Fruit fly (Drosophila melanogaster) whole organism, wandering third instar larva: Measurements from ENCODE around the gene CG31928.

Experiments
- Abd-B ChIP-seq: fragments of >200 bp; optimal IDR thresholded peaks from 2 replicates; lab custom pipeline; 2017; ENCODE audit warnings: missing biosample characterization, missing genetic modification characterization
- CG9705 ChIP-seq: fragments of 200-800 bp; sonication (Bioruptor generic); optimal IDR thresholded peaks from 2 replicates; lab custom pipeline; 2018; ENCODE audit warnings: missing biosample characterization, mild to moderate bottlenecking, missing genetic modification characterization
- CrebA ChIP-seq: fragments of 200-800 bp; sonication (Bioruptor generic); optimal IDR thresholded peaks from 2 replicates; lab custom pipeline; 2016; ENCODE audit warnings: missing biosample characterization, mild to moderate bottlenecking, missing genetic modification characterization, borderline replicate concordance
- Dfd ChIP-seq: fragments of >200 bp; optimal IDR thresholded peaks from 2 replicates; lab custom pipeline; 2017; ENCODE audit warnings: missing biosample characterization, missing genetic modification characterization
- GATAd ChIP-seq: sonication (Bioruptor generic); optimal IDR thresholded peaks from 2 replicates; lab custom pipeline; 2016; ENCODE audit warnings: missing biosample characterization, missing genetic modification characterization
- HLH106 ChIP-seq: fragments of 200-800 bp; optimal IDR thresholded peaks from 3 replicates; lab custom pipeline; 2019; ENCODE audit warnings: missing biosample characterization, mild to moderate bottlenecking, missing genetic modification characterization, moderate library complexity
- Hnf4 ChIP-seq: fragments of 200-800 bp; sonication (Bioruptor generic); optimal IDR thresholded peaks from 2 replicates; lab custom pipeline; 2016; ENCODE audit warnings: missing biosample characterization, mild to moderate bottlenecking, missing genetic modification characterization
- Hr78 ChIP-seq: fragments of >200 bp; optimal IDR thresholded peaks from 2 replicates; lab custom pipeline; 2017; ENCODE audit warnings: missing biosample characterization, missing genetic modification characterization
- Hr83 ChIP-seq: fragments of 200-300 bp; sonication (Bioruptor generic); optimal IDR thresholded peaks from 2 replicates; lab custom pipeline; 2016; ENCODE audit warnings: missing biosample characterization, mild to moderate bottlenecking, missing genetic modification characterization, moderate library complexity; ENCODE audit not compliant: poor library complexity, severe bottlenecking
- Myc ChIP-seq: fragments of >200 bp; optimal IDR thresholded peaks from 2 replicates; lab custom pipeline; 2017
- OdsH ChIP-seq: fragments of 200-800 bp; sonication (Bioruptor generic); optimal IDR thresholded peaks from 2 replicates; lab custom pipeline; 2016; ENCODE audit warnings: missing biosample characterization, mild to moderate bottlenecking, missing genetic modification characterization
- Rel ChIP-seq, 2 experiments: fragments of 200-800 bp; sonication (Bioruptor generic) in 1 of 2; optimal IDR thresholded peaks; 2 replicates in 1 of 2; 3 replicates in 1 of 2; lab custom pipeline; 2016 to 2019; ENCODE audit warnings: mild to moderate bottlenecking in 2 of 2, missing biosample characterization in 2 of 2, missing genetic modification characterization in 2 of 2, moderate library complexity in 1 of 2
- Sp1 ChIP-seq: fragments of 200-800 bp; sonication (Bioruptor generic); optimal IDR thresholded peaks from 3 replicates; lab custom pipeline; 2019; ENCODE audit warnings: missing biosample characterization, mild to moderate bottlenecking, missing genetic modification characterization, moderate library complexity
- Vsx2 ChIP-seq: fragments of 200-300, 225-300 bp; sonication (Bioruptor generic); optimal IDR thresholded peaks from 2 replicates; lab custom pipeline; 2018; ENCODE audit warnings: missing biosample characterization, missing genetic modification characterization; ENCODE audit not compliant: partially characterized antibody
- dl ChIP-seq, 2 experiments: fragments of 175-275, 200-275 bp in 1 of 2; fragments of 200-275 bp in 1 of 2; sonication (Bioruptor generic); optimal IDR thresholded peaks; lab custom pipeline; 2018; ENCODE audit warnings: mild to moderate bottlenecking in 2 of 2, missing biosample characterization in 2 of 2, missing genetic modification characterization in 2 of 2, moderate library complexity in 2 of 2; ENCODE audit not compliant: partially characterized antibody in 2 of 2, insufficient read depth in 1 of 2
- dmrt93B ChIP-seq: fragments of 200-800 bp; sonication (Bioruptor generic); optimal IDR thresholded peaks from 2 replicates; lab custom pipeline; 2018; ENCODE audit warnings: missing biosample characterization, mild to moderate bottlenecking, missing genetic modification characterization
- dsf ChIP-seq: sonication (Bioruptor generic); optimal IDR thresholded peaks from 2 replicates; lab custom pipeline; 2016; ENCODE audit warnings: missing biosample characterization, missing genetic modification characterization, borderline replicate concordance
- foxo ChIP-seq, 2 experiments: fragments of 200-800 bp; sonication (Bioruptor generic); optimal IDR thresholded peaks; 2 replicates in 1 of 2; 3 replicates in 1 of 2; lab custom pipeline; 2016 to 2017; ENCODE audit warnings: missing biosample characterization in 2 of 2, missing genetic modification characterization in 2 of 2
- fru ChIP-seq: fragments of 200-800 bp; sonication (Bioruptor generic); optimal IDR thresholded peaks from 3 replicates; lab custom pipeline; 2016; ENCODE audit warnings: missing biosample characterization, mild to moderate bottlenecking, missing genetic modification characterization
- h ChIP-seq: fragments of 200-800 bp; sonication (Bioruptor generic); optimal IDR thresholded peaks from 3 replicates; lab custom pipeline; 2016; ENCODE audit warnings: missing biosample characterization, mild to moderate bottlenecking, missing genetic modification characterization
- lola ChIP-seq: fragments of >200 bp; optimal IDR thresholded peaks from 2 replicates; lab custom pipeline; 2017; ENCODE audit warnings: missing biosample characterization, missing genetic modification characterization
- pan ChIP-seq: fragments of >200 bp; optimal IDR thresholded peaks from 2 replicates; lab custom pipeline; 2017
- sage ChIP-seq: fragments of 200-800 bp; sonication (Bioruptor generic); optimal IDR thresholded peaks from 2 replicates; lab custom pipeline; 2016; ENCODE audit warnings: missing biosample characterization, mild to moderate bottlenecking, missing genetic modification characterization
- sv ChIP-seq: fragments of 200-800 bp; sonication (Bioruptor generic); optimal IDR thresholded peaks from 3 replicates; lab custom pipeline; 2016; ENCODE audit warnings: missing biosample characterization, missing genetic modification characterization
- tai ChIP-seq: sonication (Bioruptor generic); optimal IDR thresholded peaks from 2 replicates; lab custom pipeline; 2016; ENCODE audit warnings: missing biosample characterization, missing genetic modification characterization
- usp ChIP-seq: fragments of >200 bp; optimal IDR thresholded peaks from 2 replicates; lab custom pipeline; 2017; ENCODE audit warnings: missing biosample characterization, missing genetic modification characterization
- woc ChIP-seq: sonication (Bioruptor generic); optimal IDR thresholded peaks from 2 replicates; lab custom pipeline; 2016; ENCODE audit warnings: missing biosample characterization, mild to moderate bottlenecking, missing genetic modification characterization

CG31928 gene

DNA sequence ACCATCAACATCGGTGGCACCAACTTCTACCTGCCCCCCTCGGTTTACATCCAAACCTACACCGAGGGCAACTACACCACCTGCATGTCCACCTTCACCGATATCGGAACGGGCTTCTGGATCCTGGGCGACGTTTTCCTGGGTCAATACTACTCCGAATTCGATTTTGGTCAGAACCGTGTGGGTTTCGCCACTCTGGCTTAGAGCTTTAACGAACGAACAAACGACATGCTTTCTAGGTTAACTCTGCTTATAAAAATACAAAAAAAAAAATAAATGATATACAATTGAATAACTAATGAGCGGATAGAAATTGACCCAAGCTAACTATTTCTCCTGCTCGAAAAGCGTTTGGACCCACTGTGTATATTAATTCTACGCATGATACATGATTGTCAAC, 3.1 kb downstream of the CG31928 start, which contains the start of gene CG31926:
TSS of gene CG31926 (plus strand) at position 301 of the 400 bp plus-strand sequence.
- TF ChIP-seq foxo (GFP tag; optimal IDR thresholded peaks at IDR 0.05; lab: Kevin White, UChicago) = no peak
- no peak for TF ChIP-seq h (GFP tag; lab: Kevin White, UChicago)
- no peak for TF ChIP-seq pan (lab: Kevin White, UChicago)
- TF ChIP-seq CG9705 (GFP tag; lab: Kevin White, UChicago) = no peak
- TF ChIP-seq lola (GFP tag; lab: Kevin White, UChicago) = no peak
- no peak for TF ChIP-seq Abd-B (GFP tag; lab: Kevin White, UChicago)
- no peak for TF ChIP-seq Vsx2 (GFP tag; lab: Kevin White, UChicago)
- no peak for TF ChIP-seq GATAd
- no peak for TF ChIP-seq HLH106 (tag; lab: Kevin White, UChicago)
- no peak for TF ChIP-seq woc (GFP tag; lab: Kevin White, UChicago)

DNA sequence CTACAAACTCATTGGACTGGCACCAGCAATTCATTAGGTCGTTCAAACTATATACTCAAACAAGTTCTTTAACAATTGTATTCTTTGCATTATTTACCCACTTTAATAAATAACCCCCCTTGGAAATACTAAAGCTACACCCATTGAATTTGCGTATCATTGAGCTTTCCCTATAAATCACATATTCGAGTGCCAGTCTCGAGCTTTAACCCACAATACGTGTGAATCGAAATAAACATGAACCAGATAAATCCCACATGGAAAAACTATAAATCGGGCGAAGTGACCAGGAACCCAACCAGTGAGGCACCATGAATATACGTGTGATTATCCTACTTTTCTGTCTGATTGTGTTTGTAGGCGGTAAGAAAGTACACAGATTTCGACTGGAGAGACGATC, 4.8 kb downstream of the CG31928 start, which contains the start of gene CG31661:
TSS of gene CG31661 (plus strand) at position 301 of the 400 bp plus-strand sequence.
- no peak for TF ChIP-seq GATAd
- no peak for TF ChIP-seq sage (GFP tag; lab: Kevin White, UChicago)
- no peak for TF ChIP-seq tai
- TF ChIP-seq Dfd (GFP tag; lab: Kevin White, UChicago) = no peak
- no peak for TF ChIP-seq foxo (GFP tag; optimal IDR thresholded peaks at IDR 0.05; lab: Kevin White, UChicago)
- no peak for TF ChIP-seq h (GFP tag; lab: Kevin White, UChicago)

DNA sequence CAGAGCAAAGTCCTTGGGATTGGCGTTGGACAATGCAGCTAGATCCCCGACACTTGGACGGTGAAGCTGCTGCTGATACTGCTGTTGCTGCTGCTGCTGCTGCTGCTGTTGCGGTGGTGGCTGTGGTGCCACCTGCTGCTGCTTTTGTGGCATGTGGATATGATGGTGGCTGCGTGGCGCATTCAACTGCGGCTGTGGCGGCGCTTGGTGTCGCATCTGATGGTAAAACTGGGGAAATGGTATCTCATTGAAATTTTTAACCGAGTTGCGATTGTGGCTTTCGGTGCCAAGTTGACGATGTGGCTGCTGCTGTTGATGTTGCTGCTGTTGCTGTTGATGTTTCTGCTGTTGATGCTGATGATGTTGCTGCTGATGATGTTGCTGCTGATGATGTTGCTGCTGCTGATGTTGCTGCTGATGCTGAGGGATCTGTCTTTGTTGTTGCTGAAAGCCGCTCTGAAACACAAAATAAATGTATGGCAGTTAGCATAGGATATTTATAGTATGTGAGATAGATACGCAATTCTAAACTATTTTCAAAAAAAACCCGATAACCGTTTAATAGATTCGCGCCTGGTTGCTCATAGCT, 7.0 kb downstream of the CG31928 start:
- TF ChIP-seq Hr78 (GFP tag; lab: Kevin White, UChicago) = no peak
- peak; percentile 96 for TF ChIP-seq Dfd (GFP tag; lab: Kevin White, UChicago)

DNA sequence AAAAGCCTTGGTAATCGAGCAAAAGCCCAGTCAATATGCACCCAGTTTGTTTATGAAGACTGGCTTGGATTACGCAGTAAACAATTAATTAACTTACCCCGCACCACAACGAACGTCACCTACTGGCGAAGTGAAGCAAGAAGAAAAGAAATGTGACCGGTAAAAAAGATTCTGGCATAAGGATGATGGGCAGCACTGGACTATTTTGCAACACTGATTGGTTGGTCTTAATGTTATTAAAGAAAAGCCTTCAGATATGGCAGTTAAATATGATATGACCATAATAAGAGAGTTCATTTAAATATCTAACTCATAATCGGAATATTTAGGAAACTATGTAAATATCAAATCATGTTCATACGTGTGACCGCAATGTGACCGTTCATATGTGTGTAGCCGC, 8.2 kb downstream of the CG31928 start, which contains the start of gene CG18131:
TSS of gene CG18131 (minus strand) at position 297 of the 400 bp plus-strand sequence.
- TF ChIP-seq pan (lab: Kevin White, UChicago) = no peak
- no peak for TF ChIP-seq dmrt93B (GFP tag; lab: Kevin White, UChicago)
- TF ChIP-seq Vsx2 (GFP tag; lab: Kevin White, UChicago) = no peak
- no peak for TF ChIP-seq Dfd (GFP tag; lab: Kevin White, UChicago)
- no peak for TF ChIP-seq fru (GFP tag; lab: Kevin White, UChicago)
- TF ChIP-seq CrebA (GFP tag; lab: Kevin White, UChicago) = no peak
- no peak for TF ChIP-seq sv (GFP tag; lab: Kevin White, UChicago)
- no peak for TF ChIP-seq dl (GFP tag; optimal IDR thresholded peaks at IDR 0.05; lab: Kevin White, UChicago; ENCODE audit: insufficient read depth in 1 of 2, partially characterized antibody in 2 of 2)
- TF ChIP-seq CG9705 (GFP tag; lab: Kevin White, UChicago) = no peak
- no peak for TF ChIP-seq usp (GFP tag; lab: Kevin White, UChicago)
- no peak for TF ChIP-seq dsf (GFP tag; lab: Kevin White, UChicago)
- TF ChIP-seq Hnf4 (GFP tag; lab: Kevin White, UChicago) = no peak
- TF ChIP-seq Myc = no peak
- TF ChIP-seq Hr83 (GFP tag; lab: Kevin White, UChicago) = no peak
- no peak for TF ChIP-seq Rel (GFP tag; optimal IDR thresholded peaks at IDR 0.05; lab: Kevin White, UChicago)
- TF ChIP-seq Rel (tag; optimal IDR thresholded peaks at IDR 0.05; lab: Kevin White, UChicago) = no peak
- TF ChIP-seq foxo (GFP tag; optimal IDR thresholded peaks at IDR 0.05; lab: Kevin White, UChicago) = no peak
- TF ChIP-seq Hr78 (GFP tag; lab: Kevin White, UChicago) = no peak
- TF ChIP-seq OdsH (GFP tag; lab: Kevin White, UChicago) = no peak
- no peak for TF ChIP-seq Sp1 (GFP tag; lab: Kevin White, UChicago)

DNA sequence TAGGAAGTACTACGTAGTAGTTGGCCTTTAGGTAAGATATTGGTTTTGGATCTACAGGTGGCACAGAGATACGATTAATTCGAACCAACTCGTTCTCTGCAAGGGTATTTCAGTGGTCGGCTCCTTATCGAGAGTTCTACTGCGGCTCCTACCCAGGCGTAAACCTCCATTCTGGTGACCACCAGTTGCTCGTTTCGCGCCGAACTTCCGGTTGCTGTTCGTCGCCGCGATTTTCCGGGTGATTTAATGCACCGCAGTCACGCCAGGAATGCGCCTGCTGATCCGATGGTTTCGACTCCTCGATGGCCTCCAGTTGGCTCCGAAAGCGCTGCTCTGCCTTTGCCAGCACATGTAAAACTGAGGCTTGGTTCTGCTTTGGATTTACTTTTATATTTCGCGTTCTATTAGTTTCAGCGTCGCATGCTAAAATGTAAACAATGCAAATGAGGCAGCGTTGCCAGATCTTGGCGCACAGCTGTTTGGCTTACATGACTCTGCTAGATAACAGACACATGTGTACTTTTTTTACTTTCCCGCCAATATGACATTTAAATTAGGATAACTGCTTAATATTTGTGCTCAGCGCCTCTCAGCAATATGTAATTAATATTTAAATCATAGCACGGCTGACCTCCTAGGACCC, 10.5 kb downstream of the CG31928 start, which contains the start of gene CG7420:
TSS of gene CG7420 (minus strand) at position 446 of the 643 bp plus-strand sequence.
- no peak for TF ChIP-seq Rel (GFP tag; optimal IDR thresholded peaks at IDR 0.05; lab: Kevin White, UChicago)
- TF ChIP-seq Rel (tag; optimal IDR thresholded peaks at IDR 0.05; lab: Kevin White, UChicago) = peak; percentile 64
- TF ChIP-seq Abd-B (GFP tag; lab: Kevin White, UChicago) = no peak
